Worm (Caenorhabditis elegans) whole organism, L4/young adult: ENCODE measurements around the gene cbp-2.

Experiments
- W03F9.2 ChIP-seq: fragments of 150-350 bp; optimal IDR thresholded peaks from 2 replicates; lab custom pipeline; 2014; ENCODE audit warnings: missing biosample characterization, missing genetic modification characterization
- dao-5 ChIP-seq: sonication (generic microtip); optimal IDR thresholded peaks from 2 replicates; lab custom pipeline; 2016; ENCODE audit warnings: missing genotype, missing genetic modification characterization, moderate library complexity, missing compliant biosample characterization
- him-1 ChIP-seq: sonication (generic microtip); optimal IDR thresholded peaks from 2 replicates; lab custom pipeline; 2016; ENCODE audit warnings: missing genotype, missing genetic modification reagents, missing genetic modification characterization, missing compliant biosample characterization

cbp-2 gene

ce11 chrIII:9910608-9911479 lies 12.1 kb upstream of the cbp-2 start, which contains the start of the genes cyld-1 and F40F12.9:
TSS of gene cyld-1 (minus strand) at chrIII:9910658.
TSS of gene F40F12.9 (plus strand) at chrIII:9911328.
- TF ChIP-seq dao-5 (no peak), W03F9.2 (tag; lab: Kevin White, UChicago) (peak; percentile 17)

- no peak for TF ChIP-seq W03F9.2 (tag; lab: Kevin White, UChicago)
- no peak for TF ChIP-seq him-1 (tag; lab: Kevin White, UChicago)
- no peak for TF ChIP-seq dao-5
Observed at ce11 chrIII:9912501-9912900, 10.5 kb upstream of the cbp-2 start.

- TF ChIP-seq dao-5 (no peak), W03F9.2 (tag; lab: Kevin White, UChicago) (no peak), him-1 (tag; lab: Kevin White, UChicago) (no peak)
Observed at ce11 chrIII:9912998-9913397, 10.0 kb upstream of the cbp-2 start.

ce11 chrIII:9913722-9914121 lies 9.3 kb upstream of the cbp-2 start, which contains the start of gene cbp-3:
TSS of gene cbp-3 (plus strand) at chrIII:9913993.
- TF ChIP-seq dao-5 (no peak), W03F9.2 (tag; lab: Kevin White, UChicago) (no peak), him-1 (tag; lab: Kevin White, UChicago) (no peak)

ce11 chrIII:9920764-9921163 lies 2.2 kb upstream of the cbp-2 start, which contains the start of gene F40F12.3:
TSS of gene F40F12.3 (minus strand) at chrIII:9920864.
- TF ChIP-seq him-1 (tag; lab: Kevin White, UChicago) (no peak), W03F9.2 (tag; lab: Kevin White, UChicago) (no peak), dao-5 (no peak)

ce11 chrIII:9922310-9922709 lies 664 bp upstream of the cbp-2 start:
- no peak for TF ChIP-seq him-1 (tag; lab: Kevin White, UChicago)
- no peak for TF ChIP-seq dao-5
- no peak for TF ChIP-seq W03F9.2 (tag; lab: Kevin White, UChicago)

- TF ChIP-seq dao-5: no peak
- no peak for TF ChIP-seq W03F9.2 (tag; lab: Kevin White, UChicago)
- TF ChIP-seq him-1 (tag; lab: Kevin White, UChicago): no peak
Observed at ce11 chrIII:9926650-9927049, 3.7 kb downstream of the cbp-2 start, which contains the start of gene ttr-3. TSS of gene ttr-3 (minus strand) at chrIII:9926750.

ce11 chrIII:9927378-9927777 lies 4.4 kb downstream of the cbp-2 start, which contains the start of gene ttr-2:
TSS of gene ttr-2 (plus strand) at chrIII:9927769.
- no peak for TF ChIP-seq him-1 (tag; lab: Kevin White, UChicago)
- no peak for TF ChIP-seq W03F9.2 (tag; lab: Kevin White, UChicago)
- TF ChIP-seq dao-5: no peak

- TF ChIP-seq W03F9.2 (tag; lab: Kevin White, UChicago): no peak
- TF ChIP-seq him-1 (tag; lab: Kevin White, UChicago): no peak
- TF ChIP-seq dao-5: no peak
Observed at ce11 chrIII:9928777-9929176, 5.8 kb downstream of the cbp-2 start, which contains the start of gene ttr-1. TSS of gene ttr-1 (plus strand) at chrIII:9929077.

ce11 chrIII:9929525-9929924 lies 6.6 kb downstream of the cbp-2 start:
- no peak for TF ChIP-seq dao-5
- no peak for TF ChIP-seq W03F9.2 (tag; lab: Kevin White, UChicago)
- no peak for TF ChIP-seq him-1 (tag; lab: Kevin White, UChicago)

ce11 chrIII:9930406-9930805 lies 7.4 kb downstream of the cbp-2 start:
- TF ChIP-seq him-1 (tag; lab: Kevin White, UChicago) (no peak), dao-5 (no peak), W03F9.2 (tag; lab: Kevin White, UChicago) (no peak)

- TF ChIP-seq him-1 (tag; lab: Kevin White, UChicago) (no peak), dao-5 (no peak), W03F9.2 (tag; lab: Kevin White, UChicago) (no peak)
Observed at ce11 chrIII:9932091-9932490, 9.1 kb downstream of the cbp-2 start, which contains the start of gene dec-7. TSS of gene dec-7 (plus strand) at chrIII:9932398.

- no peak for TF ChIP-seq dao-5
- TF ChIP-seq him-1 (tag; lab: Kevin White, UChicago): no peak
- no peak for TF ChIP-seq W03F9.2 (tag; lab: Kevin White, UChicago)
Observed at ce11 chrIII:9941020-9941674, 18.2 kb downstream of the cbp-2 start, which contains the start of the genes K03H1.9 and K03H1.12. TSS of gene K03H1.9 (minus strand) at chrIII:9941490. TSS of gene K03H1.12 (plus strand) at chrIII:9941624.

- no peak for TF ChIP-seq dao-5
- TF ChIP-seq him-1 (tag; lab: Kevin White, UChicago): no peak
- TF ChIP-seq W03F9.2 (tag; lab: Kevin White, UChicago): no peak
Observed at ce11 chrIII:9944723-9945122, 21.7 kb downstream of the cbp-2 start, which contains the start of gene gln-2. TSS of gene gln-2 (minus strand) at chrIII:9944823.
